Worm (Caenorhabditis elegans) whole organism, late embryonic: ENCODE measurements around the gene tre-2.

ENCODE experiments used
- C08G9.2 ChIP-seq: sonication (generic microtip); optimal IDR thresholded peaks from 2 replicates; lab custom pipeline; 2016; ENCODE audit warnings: mild to moderate bottlenecking, missing genetic modification characterization, moderate library complexity, missing compliant biosample characterization
- C38D4.7 ChIP-seq: fragments of 200-800 bp; sonication (Bioruptor generic); optimal IDR thresholded peaks from 2 replicates; lab custom pipeline; 2018; ENCODE audit warnings: mild to moderate bottlenecking, missing genetic modification characterization, moderate library complexity, missing compliant biosample characterization
- F13H6.1 ChIP-seq: sonication (generic microtip); optimal IDR thresholded peaks from 2 replicates; lab custom pipeline; 2016; ENCODE audit warnings: missing genetic modification characterization, missing compliant biosample characterization
- K02D7.2 ChIP-seq: sonication (generic microtip); optimal IDR thresholded peaks from 2 replicates; lab custom pipeline; 2017; ENCODE audit warnings: mild to moderate bottlenecking, missing genetic modification characterization, missing compliant biosample characterization
- ahr-1 ChIP-seq: sonication (generic microtip); optimal IDR thresholded peaks from 2 replicates; lab custom pipeline; 2016; ENCODE audit warnings: missing genetic modification characterization, missing compliant biosample characterization
- ceh-14 ChIP-seq: sonication (generic microtip); optimal IDR thresholded peaks from 2 replicates; lab custom pipeline; 2016; ENCODE audit warnings: missing genotype, missing genetic modification characterization, missing compliant biosample characterization
- ceh-18 ChIP-seq: sonication (generic microtip); optimal IDR thresholded peaks from 2 replicates; lab custom pipeline; 2016; ENCODE audit warnings: missing genetic modification characterization, missing compliant biosample characterization
- ceh-2 ChIP-seq: sonication (generic microtip); optimal IDR thresholded peaks from 2 replicates; lab custom pipeline; 2016; ENCODE audit warnings: missing genotype, missing genetic modification characterization, missing compliant biosample characterization
- ceh-22 ChIP-seq: sonication (generic microtip); optimal IDR thresholded peaks from 2 replicates; lab custom pipeline; 2017; ENCODE audit warnings: missing biosample characterization, missing genetic modification characterization
- ceh-24 ChIP-seq: sonication (generic microtip); optimal IDR thresholded peaks from 2 replicates; lab custom pipeline; 2016; ENCODE audit warnings: mild to moderate bottlenecking, missing genetic modification characterization, missing compliant biosample characterization
- ceh-30 ChIP-seq: fragments of 150-350 bp; optimal IDR thresholded peaks from 2 replicates; lab custom pipeline; 2014; ENCODE audit warnings: missing biosample characterization, missing genetic modification characterization
- ceh-31 ChIP-seq: sonication (generic microtip); optimal IDR thresholded peaks from 2 replicates; lab custom pipeline; 2016; ENCODE audit warnings: missing genetic modification characterization, missing compliant biosample characterization
- ceh-48 ChIP-seq: sonication (generic microtip); optimal IDR thresholded peaks from 2 replicates; lab custom pipeline; 2016; ENCODE audit warnings: missing genetic modification characterization, inconsistent platforms, missing compliant biosample characterization
- ceh-9 ChIP-seq: sonication (generic microtip); optimal IDR thresholded peaks from 2 replicates; lab custom pipeline; 2016; ENCODE audit warnings: mild to moderate bottlenecking, missing genetic modification characterization, inconsistent platforms, missing compliant biosample characterization
- dmd-4 ChIP-seq: sonication (generic microtip); optimal IDR thresholded peaks from 2 replicates; lab custom pipeline; 2016; ENCODE audit warnings: borderline replicate concordance, missing genetic modification characterization, missing compliant biosample characterization
- elt-2 ChIP-seq: sonication (generic microtip); optimal IDR thresholded peaks from 2 replicates; lab custom pipeline; 2016; ENCODE audit warnings: missing genetic modification reagents, missing genetic modification characterization, missing compliant biosample characterization
- elt-4 ChIP-seq: sonication (generic microtip); optimal IDR thresholded peaks from 2 replicates; lab custom pipeline; 2016; ENCODE audit warnings: missing genetic modification characterization, missing compliant biosample characterization
- ets-4 ChIP-seq: sonication (generic microtip); optimal IDR thresholded peaks from 2 replicates; lab custom pipeline; 2016; ENCODE audit warnings: missing genetic modification characterization, missing compliant biosample characterization
- eyg-1 ChIP-seq: sonication (generic microtip); optimal IDR thresholded peaks from 2 replicates; lab custom pipeline; 2016; ENCODE audit warnings: missing genotype, missing genetic modification characterization, missing compliant biosample characterization
- fkh-10 ChIP-seq: fragments of 150-350 bp; optimal IDR thresholded peaks from 2 replicates; lab custom pipeline; 2014; ENCODE audit warnings: missing biosample characterization, missing genetic modification reagents, missing genetic modification characterization
- hlh-15 ChIP-seq: sonication (generic microtip); optimal IDR thresholded peaks from 2 replicates; lab custom pipeline; 2016; ENCODE audit warnings: missing genetic modification characterization, missing compliant biosample characterization
- hlh-8 ChIP-seq: sonication (generic microtip); optimal IDR thresholded peaks from 2 replicates; lab custom pipeline; 2016; ENCODE audit warnings: missing genotype, missing genetic modification characterization, missing compliant biosample characterization
- lim-6 ChIP-seq: sonication (generic microtip); optimal IDR thresholded peaks from 2 replicates; lab custom pipeline; 2016; ENCODE audit warnings: missing genetic modification characterization, missing compliant biosample characterization
- nfya-1 ChIP-seq: sonication (generic microtip); optimal IDR thresholded peaks from 2 replicates; lab custom pipeline; 2017; ENCODE audit warnings: missing genetic modification characterization, mild to moderate bottlenecking, missing compliant biosample characterization, antibody characterized with exemption, moderate library complexity
- nhr-11 ChIP-seq: fragments of 150-350 bp; optimal IDR thresholded peaks from 2 replicates; lab custom pipeline; 2014; ENCODE audit warnings: missing biosample characterization, missing genetic modification characterization
- nhr-232 ChIP-seq: sonication (generic microtip); optimal IDR thresholded peaks from 2 replicates; lab custom pipeline; 2016; ENCODE audit warnings: missing genetic modification characterization, missing compliant biosample characterization
- odd-2 ChIP-seq: sonication (generic microtip); optimal IDR thresholded peaks from 2 replicates; lab custom pipeline; 2017; ENCODE audit warnings: antibody characterized with exemption, mild to moderate bottlenecking, missing genetic modification characterization, missing compliant biosample characterization
- pag-3 ChIP-seq: sonication (generic microtip); optimal IDR thresholded peaks from 2 replicates; lab custom pipeline; 2016; ENCODE audit warnings: missing compliant biosample characterization, missing genetic modification characterization, borderline replicate concordance
- pha-2 ChIP-seq: sonication (generic microtip); optimal IDR thresholded peaks from 2 replicates; lab custom pipeline; 2017; ENCODE audit warnings: mild to moderate bottlenecking, missing genetic modification characterization, missing compliant biosample characterization
- pha-4 ChIP-seq: fragments of 150-350 bp; optimal IDR thresholded peaks from 2 replicates; lab custom pipeline; 2018; ENCODE audit warnings: missing biosample characterization, missing genetic modification reagents, missing genetic modification characterization
- pqm-1 ChIP-seq: sonication (generic microtip); optimal IDR thresholded peaks from 2 replicates; lab custom pipeline; 2016; ENCODE audit warnings: missing genetic modification characterization, missing compliant biosample characterization
- ref-2 ChIP-seq: sonication (generic microtip); optimal IDR thresholded peaks from 2 replicates; lab custom pipeline; 2016; ENCODE audit warnings: missing genetic modification characterization, missing compliant biosample characterization
- rnt-1 ChIP-seq: sonication (generic microtip); optimal IDR thresholded peaks from 2 replicates; lab custom pipeline; 2016; ENCODE audit warnings: missing genetic modification characterization, missing compliant biosample characterization
- sox-2 ChIP-seq: fragments of 200-800 bp; sonication (Bioruptor generic); IDR thresholded peaks from 2 replicates; pipeline ENCODE4 v1.3.6; 2022; ENCODE audit warnings: missing genetic modification reagents, missing genetic modification characterization, missing compliant biosample characterization
- sox-4 ChIP-seq: sonication (generic microtip); optimal IDR thresholded peaks from 2 replicates; lab custom pipeline; 2017; ENCODE audit warnings: mild to moderate bottlenecking, missing genetic modification characterization, inconsistent platforms, missing compliant biosample characterization
- tbx-2 ChIP-seq: sonication (generic microtip); optimal IDR thresholded peaks from 2 replicates; lab custom pipeline; 2016; ENCODE audit warnings: missing genetic modification characterization, missing compliant biosample characterization
- tbx-7 ChIP-seq: sonication (generic microtip); optimal IDR thresholded peaks from 2 replicates; lab custom pipeline; 2016; ENCODE audit warnings: missing genotype, missing genetic modification characterization, missing compliant biosample characterization
- unc-55 ChIP-seq: sonication (generic microtip); optimal IDR thresholded peaks from 2 replicates; lab custom pipeline; 2017; ENCODE audit warnings: missing biosample characterization, missing genetic modification reagents, missing genetic modification characterization
- unc-86 ChIP-seq: sonication (generic microtip); optimal IDR thresholded peaks from 2 replicates; lab custom pipeline; 2016; ENCODE audit warnings: missing genetic modification characterization, missing compliant biosample characterization
- ztf-16 ChIP-seq: sonication (generic microtip); optimal IDR thresholded peaks from 2 replicates; lab custom pipeline; 2017; ENCODE audit warnings: missing genetic modification characterization, missing compliant biosample characterization

The tre-2 gene

ce11 chrIV:6903575-6903974 lies 20.3 kb upstream of the tre-2 start, which contains the start of gene T22D1.5:
TSS of gene T22D1.5 (plus strand) at chrIV:6903950.
- TF ChIP-seq nhr-11 (tag; lab: Kevin White, UChicago), result no peak
- TF ChIP-seq C08G9.2 (tag; lab: Kevin White, UChicago), result no peak
- TF ChIP-seq unc-86, result no peak
- TF ChIP-seq dmd-4 (tag; lab: Kevin White, UChicago), result no peak
- TF ChIP-seq rnt-1, result no peak
- no peak for TF ChIP-seq eyg-1 (tag; lab: Kevin White, UChicago)
- no peak for TF ChIP-seq hlh-15 (tag; lab: Kevin White, UChicago)
- TF ChIP-seq pha-2 (tag; lab: Kevin White, UChicago), result no peak
- TF ChIP-seq ahr-1, result no peak
- TF ChIP-seq K02D7.2, result no peak
- TF ChIP-seq ref-2 (tag; lab: Kevin White, UChicago), result no peak
- no peak for TF ChIP-seq sox-4 (tag; lab: Kevin White, UChicago)
- no peak for TF ChIP-seq ztf-16 (tag; lab: Kevin White, UChicago)
- no peak for TF ChIP-seq elt-4 (tag; lab: Kevin White, UChicago)
- TF ChIP-seq pqm-1 (tag; lab: Kevin White, UChicago), result no peak
- no peak for TF ChIP-seq pha-4
- TF ChIP-seq tbx-7 (tag; lab: Kevin White, UChicago), result no peak
- TF ChIP-seq ceh-22, result no peak

- peak; percentile 40 for TF ChIP-seq rnt-1
- no peak for TF ChIP-seq C38D4.7 (GFP tag; lab: Kevin White, UChicago)
- no peak for TF ChIP-seq ahr-1
- TF ChIP-seq hlh-8 (tag; lab: Kevin White, UChicago), result no peak
- peak; percentile 40 for TF ChIP-seq lim-6 (tag; lab: Kevin White, UChicago)
- TF ChIP-seq hlh-15 (tag; lab: Kevin White, UChicago), result no peak
- TF ChIP-seq nfya-1 (tag; lab: Kevin White, UChicago), result peak; percentile 54
- no peak for TF ChIP-seq pha-2 (tag; lab: Kevin White, UChicago)
- TF ChIP-seq ceh-14, result no peak
- peak; percentile 89 for TF ChIP-seq ceh-31
- peak; percentile 62 for TF ChIP-seq ets-4 (tag; lab: Kevin White, UChicago)
- TF ChIP-seq sox-2, result no peak
- no peak for TF ChIP-seq pag-3 (tag; lab: Kevin White, UChicago)
- no peak for TF ChIP-seq unc-55 (GFP tag; lab: Kevin White, UChicago)
- no peak for TF ChIP-seq odd-2 (tag; lab: Kevin White, UChicago)
- TF ChIP-seq ceh-9 (tag; lab: Kevin White, UChicago), result no peak
- TF ChIP-seq C08G9.2 (tag; lab: Kevin White, UChicago), result peak; percentile 58
- peak; percentile 42 for TF ChIP-seq ceh-2 (tag; lab: Kevin White, UChicago)
- TF ChIP-seq tbx-2, result peak; percentile 40
- TF ChIP-seq elt-4 (tag; lab: Kevin White, UChicago), result no peak
These were observed 4.4 kb upstream of the tre-2 start, which contains the start of the genes T05A12.3 and T05A12.4 for ce11 chrIV:6887601-6888099. TSS of gene T05A12.3 (minus strand) at chrIV:6887651. TSS of gene T05A12.4 (plus strand) at chrIV:6887948.

- TF ChIP-seq tbx-2 (peak; percentile 10), ceh-30 (tag; lab: Kevin White, UChicago) (no peak), sox-2 (no peak), ceh-31 (peak; percentile 41), ceh-14 (no peak), ceh-18 (tag; lab: Kevin White, UChicago) (peak; percentile 58), fkh-10 (GFP tag; lab: Kevin White, UChicago) (no peak), nhr-232 (no peak)
These were observed 2.1 kb downstream of the tre-2 start for ce11 chrIV:6881183-6881582.

- no peak for TF ChIP-seq ceh-31
- no peak for TF ChIP-seq F13H6.1 (tag; lab: Kevin White, UChicago)
- TF ChIP-seq ceh-24 (tag; lab: Kevin White, UChicago), result no peak
- TF ChIP-seq ceh-48 (tag; lab: Kevin White, UChicago), result no peak
- peak; percentile 13 for TF ChIP-seq elt-2 (tag; lab: Kevin White, UChicago)
These were observed 2.8 kb downstream of the tre-2 start for ce11 chrIV:6880415-6880814.
